Worm (Caenorhabditis elegans): ENCODE results near the gene B0024.11.

- TF ChIP-seq sptf-1 (tag; optimal IDR thresholded peaks at IDR 0.05) = no peak
- no peak for TF ChIP-seq unc-62 (GFP tag; optimal IDR thresholded peaks at IDR 0.05)
- TF ChIP-seq nhr-76 (tag; optimal IDR thresholded peaks at IDR 0.05) = no peak
- TF ChIP-seq nhr-237 (tag; optimal IDR thresholded peaks at IDR 0.05) = no peak
Observed at ce11 chrV:10287260-10287659, 32.1 kb downstream of the B0024.11 start, which contains the start of gene B0024.3.

Data from whole organism, mixed stage, embryonic.